Worm (Caenorhabditis elegans) whole organism, L2 larva: ENCODE measurements around the gene F38B7.11.

Experiments
- C34F6.9 ChIP-seq: fragments of 150-350 bp; optimal IDR thresholded peaks from 2 replicates; lab custom pipeline; 2014; ENCODE audit warnings: missing biosample characterization, missing genetic modification characterization
- F13H6.1 ChIP-seq: sonication (generic microtip); optimal IDR thresholded peaks from 2 replicates; lab custom pipeline; 2016; ENCODE audit warnings: missing genetic modification characterization, missing compliant biosample characterization
- ZK546.5 ChIP-seq: sonication (generic microtip); optimal IDR thresholded peaks from 2 replicates; lab custom pipeline; 2017; ENCODE audit warnings: missing biosample characterization, missing genetic modification characterization
- ama-1 ChIP-seq: fragments of 150-350 bp; optimal IDR thresholded peaks from 2 replicates; lab custom pipeline; 2018; ENCODE audit warnings: inconsistent platforms
- elt-3 ChIP-seq: sonication (generic microtip); optimal IDR thresholded peaks from 2 replicates; lab custom pipeline; 2017; ENCODE audit warnings: missing biosample characterization, missing genetic modification characterization
- lin-39 ChIP-seq: fragments of 150-350 bp; optimal IDR thresholded peaks from 2 replicates; lab custom pipeline; 2014; ENCODE audit warnings: missing biosample characterization, missing genetic modification reagents, missing genetic modification characterization
- mab-5 ChIP-seq: fragments of 150-350 bp; optimal IDR thresholded peaks from 2 replicates; lab custom pipeline; 2014; ENCODE audit warnings: missing biosample characterization, missing genetic modification characterization
- nhr-12 ChIP-seq: fragments of 150-350 bp; optimal IDR thresholded peaks from 2 replicates; lab custom pipeline; 2014; ENCODE audit warnings: missing biosample characterization, missing genetic modification characterization
- nhr-21 ChIP-seq: fragments of 150-350 bp; optimal IDR thresholded peaks from 2 replicates; lab custom pipeline; 2014; ENCODE audit warnings: missing biosample characterization, missing genetic modification characterization
- nhr-23 ChIP-seq: fragments of 150-350 bp; optimal IDR thresholded peaks from 2 replicates; lab custom pipeline; 2014; ENCODE audit warnings: missing biosample characterization, missing genetic modification reagents, missing genetic modification characterization
- nhr-237 ChIP-seq: fragments of 150-350 bp; optimal IDR thresholded peaks from 2 replicates; lab custom pipeline; 2014; ENCODE audit warnings: missing biosample characterization, missing genetic modification characterization
- nhr-77 ChIP-seq: fragments of 150-350 bp; optimal IDR thresholded peaks from 2 replicates; lab custom pipeline; 2014; ENCODE audit warnings: missing biosample characterization, missing genetic modification characterization
- peb-1 ChIP-seq: fragments of 150-350 bp; optimal IDR thresholded peaks from 2 replicates; lab custom pipeline; 2014; ENCODE audit warnings: missing biosample characterization, missing genetic modification characterization
- sem-4 ChIP-seq: fragments of 150-350 bp; optimal IDR thresholded peaks from 2 replicates; lab custom pipeline; 2014; ENCODE audit warnings: missing biosample characterization, missing genetic modification reagents, missing genetic modification characterization
- sma-9 ChIP-seq, 2 experiments: fragments of 150-350 bp in 1 of 2; sonication (generic microtip) in 1 of 2; optimal IDR thresholded peaks; 2 replicates each; lab custom pipeline; 2014 to 2016; ENCODE audit warnings: missing genetic modification characterization in 2 of 2, mild to moderate bottlenecking in 1 of 2, missing biosample characterization in 1 of 2, missing compliant biosample characterization in 1 of 2, missing genetic modification reagents in 1 of 2, moderate library complexity in 1 of 2
- unc-62 ChIP-seq: fragments of 150-350 bp; optimal IDR thresholded peaks from 2 replicates; lab custom pipeline; 2014; ENCODE audit warnings: missing biosample characterization, missing genetic modification reagents, missing genetic modification characterization
- ztf-1 ChIP-seq: fragments of 200-800 bp; sonication (Bioruptor generic); conservative IDR thresholded peaks from 2 replicates; pipeline ENCODE4 v1.3.6; 2022; ENCODE audit warnings: missing genetic modification characterization, missing compliant biosample characterization
- ztf-11 ChIP-seq: sonication (generic microtip); optimal IDR thresholded peaks from 2 replicates; lab custom pipeline; 2017; ENCODE audit warnings: missing biosample characterization, missing genetic modification characterization
- ztf-4 ChIP-seq: fragments of 150-350 bp; optimal IDR thresholded peaks from 2 replicates; lab custom pipeline; 2014; ENCODE audit warnings: missing biosample characterization, missing genetic modification characterization

The F38B7.11 gene

ce11 chrV:11593427-11593826 lies 46.5 kb downstream of the F38B7.11 start, which contains the start of gene srx-80:
srx-80 (plus strand) TSS chrV:11593727.
- TF ChIP-seq ztf-11 (tag; lab: Kevin White, UChicago) (no peak), unc-62 (GFP tag; lab: Kevin White, UChicago) (no peak), nhr-12 (no peak), lin-39 (tag; lab: Kevin White, UChicago) (no peak), sem-4 (no peak), F13H6.1 (tag; lab: Kevin White, UChicago) (no peak), nhr-237 (tag; lab: Kevin White, UChicago) (no peak), peb-1 (tag; lab: Kevin White, UChicago) (no peak), C34F6.9 (tag; lab: Kevin White, UChicago) (no peak), nhr-23 (no peak), elt-3 (tag; lab: Kevin White, UChicago) (no peak), sma-9 (GFP tag; optimal IDR thresholded peaks at IDR 0.05; lab: Kevin White, UChicago) (no peak), sma-9 (tag; optimal IDR thresholded peaks at IDR 0.05; lab: Kevin White, UChicago) (no peak), ztf-4 (tag; lab: Kevin White, UChicago) (no peak), ztf-1 (GFP tag; lab: Robert Waterston, UW) (no peak), nhr-77 (tag; lab: Kevin White, UChicago) (no peak)

ce11 chrV:11593888-11594287 lies 47.0 kb downstream of the F38B7.11 start:
- TF ChIP-seq nhr-21 (tag; lab: Kevin White, UChicago) (no peak), ztf-11 (tag; lab: Kevin White, UChicago) (no peak), ZK546.5 (tag; lab: Kevin White, UChicago) (no peak), ama-1 (lab: Kevin White, UChicago) (no peak), mab-5 (tag; lab: Kevin White, UChicago) (no peak), nhr-23 (no peak)
- TF ChIP-seq, all 48 proteins: peak for 0
